Fruit fly (Drosophila melanogaster) whole organism, embryonic: ENCODE data around the gene CG17264.

Experiments
- ATbp ChIP-seq: fragments of 200-800 bp; sonication (Bioruptor generic); optimal IDR thresholded peaks from 2 replicates; lab custom pipeline; 2017; ENCODE audit warnings: missing biosample characterization, mild to moderate bottlenecking, missing genetic modification characterization, missing genetic modification reagents
- Abd-B ChIP-seq: fragments of 200-800 bp; sonication (Bioruptor generic); optimal IDR thresholded peaks from 2 replicates; lab custom pipeline; 2018; ENCODE audit warnings: missing biosample characterization, mild to moderate bottlenecking, missing genetic modification characterization, moderate library complexity
- Bgb ChIP-seq: fragments of 200-800 bp; sonication (Bioruptor generic); IDR thresholded peaks from 2 replicates; pipeline ENCODE4 v1.3.6; 2022; ENCODE audit warnings: missing biosample characterization, missing genetic modification characterization; ENCODE audit not compliant: partially characterized antibody
- CG10565 ChIP-seq: fragments of 200-800 bp; sonication (Bioruptor generic); optimal IDR thresholded peaks from 3 replicates; lab custom pipeline; 2016; ENCODE audit warnings: missing biosample characterization, mild to moderate bottlenecking, missing genetic modification characterization
- CG12104 ChIP-seq: fragments of 200-800 bp; sonication (Bioruptor generic); optimal IDR thresholded peaks from 3 replicates; lab custom pipeline; 2016; ENCODE audit warnings: missing biosample characterization, missing genetic modification characterization
- CG12236 ChIP-seq: fragments of 200-800 bp; sonication (Bioruptor generic); optimal IDR thresholded peaks from 2 replicates; lab custom pipeline; 2016; ENCODE audit warnings: missing biosample characterization, missing genetic modification characterization
- CG12391 ChIP-seq: fragments of 200-800 bp; sonication (Bioruptor generic); optimal IDR thresholded peaks from 3 replicates; lab custom pipeline; 2018; ENCODE audit warnings: missing biosample characterization, mild to moderate bottlenecking, missing genetic modification characterization, moderate library complexity
- CG4282 ChIP-seq: fragments of 200-800 bp; sonication (Bioruptor generic); optimal IDR thresholded peaks from 2 replicates; lab custom pipeline; 2016; ENCODE audit warnings: missing biosample characterization, missing genetic modification characterization
- CG6254 ChIP-seq: fragments of 200-800 bp; sonication (Bioruptor generic); optimal IDR thresholded peaks from 3 replicates; lab custom pipeline; 2017; ENCODE audit warnings: mild to moderate bottlenecking, missing biosample characterization, missing genetic modification reagents, missing genetic modification characterization
- CG7963 ChIP-seq: fragments of 200-800 bp; sonication (Bioruptor generic); IDR thresholded peaks from 3 replicates; pipeline ENCODE4 v1.3.6; 2022; ENCODE audit warnings: missing biosample characterization, missing genetic modification characterization; ENCODE audit not compliant: partially characterized antibody
- CG8944 ChIP-seq: fragments of 200-800 bp; sonication (Bioruptor generic); optimal IDR thresholded peaks from 3 replicates; lab custom pipeline; 2016; ENCODE audit warnings: missing biosample characterization, missing genetic modification characterization
- D19B ChIP-seq: fragments of 200-800 bp; sonication (Bioruptor generic); optimal IDR thresholded peaks from 2 replicates; lab custom pipeline; 2017; ENCODE audit warnings: missing biosample characterization, mild to moderate bottlenecking, missing genetic modification characterization
- Dbx ChIP-seq: fragments of 200-800 bp; sonication (Bioruptor generic); IDR thresholded peaks from 3 replicates; pipeline ENCODE4 v1.3.6; 2022; ENCODE audit warnings: missing biosample characterization, missing genetic modification characterization
- Dek ChIP-seq: fragments of 200-800 bp; sonication (Bioruptor generic); optimal IDR thresholded peaks from 3 replicates; lab custom pipeline; 2019; ENCODE audit warnings: missing biosample characterization, mild to moderate bottlenecking, missing genetic modification characterization, moderate library complexity
- Doc2 ChIP-seq: fragments of 200-800 bp; sonication (Bioruptor generic); IDR thresholded peaks from 2 replicates; pipeline ENCODE4 v1.3.6; 2022; ENCODE audit warnings: missing biosample characterization, missing genetic modification characterization
- Hr39 ChIP-seq: fragments of >200 bp; optimal IDR thresholded peaks from 2 replicates; lab custom pipeline; 2017
- MESR4 ChIP-seq: fragments of 200-800 bp; sonication (Bioruptor generic); optimal IDR thresholded peaks from 2 replicates; lab custom pipeline; 2018; ENCODE audit warnings: missing biosample characterization, mild to moderate bottlenecking, missing genetic modification characterization, moderate library complexity
- Mrtf ChIP-seq: fragments of 200-800 bp; sonication (Bioruptor generic); IDR thresholded peaks from 3 replicates; pipeline ENCODE4 v1.3.6; 2022; ENCODE audit warnings: missing biosample characterization, missing genetic modification characterization
- Nf-YA ChIP-seq: fragments of 200-800 bp; sonication (Bioruptor generic); IDR thresholded peaks from 2 replicates; pipeline ENCODE4 v1.3.6; 2022; ENCODE audit warnings: missing biosample characterization, missing genetic modification characterization
- Oaz ChIP-seq: fragments of 200-800 bp; sonication (Bioruptor generic); IDR thresholded peaks from 2 replicates; pipeline ENCODE4 v1.3.6; 2022; ENCODE audit warnings: missing biosample characterization, missing genetic modification characterization
- Opbp ChIP-seq: fragments of 200-800 bp; sonication (Bioruptor generic); IDR thresholded peaks from 3 replicates; pipeline ENCODE4 v1.3.6; 2022; ENCODE audit warnings: missing biosample characterization, missing genetic modification characterization; ENCODE audit not compliant: partially characterized antibody
- Ptx1 ChIP-seq: fragments of 200-800 bp; sonication (Bioruptor generic); IDR thresholded peaks from 2 replicates; pipeline ENCODE4 v1.3.6; 2022; ENCODE audit warnings: missing biosample characterization, missing genetic modification characterization
- Side ChIP-seq: fragments of 200-800 bp; sonication (Bioruptor generic); optimal IDR thresholded peaks from 2 replicates; lab custom pipeline; 2016; ENCODE audit warnings: missing biosample characterization, missing genetic modification characterization
- Spps ChIP-seq: fragments of 200-800 bp; sonication (Bioruptor generic); optimal IDR thresholded peaks from 2 replicates; lab custom pipeline; 2018; ENCODE audit warnings: missing biosample characterization, mild to moderate bottlenecking, missing genetic modification characterization
- bsh ChIP-seq, 2 experiments: fragments of 200-800 bp; sonication (Bioruptor generic); optimal IDR thresholded peaks; 2 replicates each; lab custom pipeline; 2017 to 2018; ENCODE audit warnings: mild to moderate bottlenecking in 2 of 2, missing biosample characterization in 2 of 2, missing genetic modification characterization in 2 of 2, moderate library complexity in 1 of 2
- cg ChIP-seq: fragments of 200-800 bp; sonication (Bioruptor generic); optimal IDR thresholded peaks from 3 replicates; lab custom pipeline; 2019; ENCODE audit warnings: missing biosample characterization, mild to moderate bottlenecking, missing genetic modification characterization, moderate library complexity
- corto ChIP-seq: fragments of 200-800 bp; sonication (Bioruptor generic); optimal IDR thresholded peaks from 2 replicates; lab custom pipeline; 2016; ENCODE audit warnings: missing biosample characterization, mild to moderate bottlenecking, missing genetic modification characterization, moderate library complexity
- cwo ChIP-seq: fragments of 200-800 bp; sonication (Bioruptor generic); optimal IDR thresholded peaks from 3 replicates; lab custom pipeline; 2017; ENCODE audit warnings: missing biosample characterization, missing genetic modification characterization, mild to moderate bottlenecking, moderate library complexity, missing genetic modification reagents
- exex ChIP-seq: fragments of 200-800 bp; sonication (Bioruptor generic); optimal IDR thresholded peaks from 4 replicates; lab custom pipeline; 2018; ENCODE audit warnings: missing biosample characterization, mild to moderate bottlenecking, missing genetic modification characterization, moderate library complexity
- gsb-n ChIP-seq: fragments of 200-800 bp; sonication (Bioruptor generic); optimal IDR thresholded peaks from 3 replicates; lab custom pipeline; 2018; ENCODE audit warnings: missing biosample characterization, mild to moderate bottlenecking, missing genetic modification characterization
- ind ChIP-seq: fragments of 200-800 bp; sonication (Bioruptor generic); optimal IDR thresholded peaks from 3 replicates; lab custom pipeline; 2016; ENCODE audit warnings: missing biosample characterization, missing genetic modification characterization
- inv ChIP-seq: fragments of 200-800 bp; sonication (Bioruptor generic); IDR thresholded peaks from 2 replicates; pipeline ENCODE4 v1.3.6; 2022; ENCODE audit warnings: missing biosample characterization, missing genetic modification characterization; ENCODE audit not compliant: partially characterized antibody
- jumu ChIP-seq: fragments of 200-800 bp; sonication (Bioruptor generic); optimal IDR thresholded peaks from 3 replicates; lab custom pipeline; 2016; ENCODE audit warnings: missing biosample characterization, missing genetic modification characterization
- mam ChIP-seq: fragments of 200-800 bp; sonication (Bioruptor generic); optimal IDR thresholded peaks from 3 replicates; lab custom pipeline; 2016; ENCODE audit warnings: missing biosample characterization, missing genetic modification characterization
- nmo ChIP-seq: fragments of 200-800 bp; sonication (Bioruptor generic); optimal IDR thresholded peaks from 2 replicates; lab custom pipeline; 2018; ENCODE audit warnings: missing biosample characterization, mild to moderate bottlenecking, missing genetic modification characterization, moderate library complexity
- oc ChIP-seq: fragments of 200-800 bp; sonication (Bioruptor generic); optimal IDR thresholded peaks from 2 replicates; lab custom pipeline; 2018; ENCODE audit warnings: missing biosample characterization, mild to moderate bottlenecking, missing genetic modification characterization, moderate library complexity
- pan ChIP-seq, 4 experiments: fragments of >200 bp in 3 of 4; fragments of 200-800 bp in 1 of 4; sonication (Bioruptor generic) in 1 of 4; optimal IDR thresholded peaks in 3 of 4; IDR thresholded peaks in 1 of 4; 2 replicates each; pipeline versions ENCODE4 v1.3.6 to Lab custom; 2017 to 2022; ENCODE audit warnings: missing biosample characterization in 2 of 4, missing genetic modification characterization in 2 of 4, mixed read lengths in 1 of 4
- pnt ChIP-seq: fragments of 200-800 bp; sonication (Bioruptor generic); optimal IDR thresholded peaks from 3 replicates; lab custom pipeline; 2016; ENCODE audit warnings: missing biosample characterization, missing genetic modification characterization
- repo ChIP-seq: fragments of 200-800 bp; sonication (Bioruptor generic); optimal IDR thresholded peaks from 2 replicates; lab custom pipeline; 2016; ENCODE audit warnings: missing biosample characterization, missing genetic modification characterization
- rib ChIP-seq: fragments of 200-800 bp; sonication (Bioruptor generic); IDR thresholded peaks from 2 replicates; pipeline ENCODE4 v1.3.6; 2022; ENCODE audit warnings: missing biosample characterization, missing genetic modification characterization
- ro ChIP-seq: fragments of 200-800 bp; sonication (Bioruptor generic); IDR thresholded peaks from 2 replicates; pipeline ENCODE4 v1.3.6; 2022; ENCODE audit warnings: missing biosample characterization, missing genetic modification characterization
- salm ChIP-seq: fragments of 200-800 bp; sonication (Bioruptor generic); optimal IDR thresholded peaks from 2 replicates; lab custom pipeline; 2018; ENCODE audit warnings: missing biosample characterization, mild to moderate bottlenecking, missing genetic modification characterization
- shn ChIP-seq: fragments of 200-800 bp; sonication (Bioruptor generic); optimal IDR thresholded peaks from 3 replicates; lab custom pipeline; 2016; ENCODE audit warnings: missing biosample characterization, missing genetic modification characterization
- slp2 ChIP-seq: fragments of 200-800 bp; sonication (Bioruptor generic); optimal IDR thresholded peaks from 2 replicates; lab custom pipeline; 2016; ENCODE audit warnings: missing biosample characterization, missing genetic modification characterization
- tap ChIP-seq: fragments of 200-800 bp; optimal IDR thresholded peaks from 3 replicates; lab custom pipeline; 2019; ENCODE audit warnings: missing biosample characterization, mild to moderate bottlenecking, missing genetic modification characterization, moderate library complexity
- trem ChIP-seq: fragments of 200-800 bp; optimal IDR thresholded peaks from 3 replicates; lab custom pipeline; 2019; ENCODE audit warnings: missing biosample characterization, mild to moderate bottlenecking, missing genetic modification characterization, moderate library complexity
- trh ChIP-seq: fragments of 200-800 bp; sonication (Bioruptor generic); optimal IDR thresholded peaks from 2 replicates; lab custom pipeline; 2016; ENCODE audit warnings: missing biosample characterization, missing genetic modification characterization
- unc-4 ChIP-seq: fragments of 200-800 bp; sonication (Bioruptor generic); IDR thresholded peaks from 2 replicates; pipeline ENCODE4 v1.3.6; 2022; ENCODE audit warnings: missing biosample characterization, missing genetic modification characterization; ENCODE audit not compliant: partially characterized antibody

Gene CG17264

dm6 chr2L:2987681-2988381, 30.5 kb upstream of the CG17264 start, which contains the start of the genes Chd1 and Bem46 (continued):
- TF ChIP-seq D19B (no peak), CG12391 (tag; lab: Kevin White, UChicago) (peak; percentile 91), MESR4 (peak; percentile 10), gsb-n (no peak), CG12104 (peak; percentile 80), Opbp (GFP tag; lab: Robert Waterston, UW) (no peak; the same call in 2 of the 3 replicates), Doc2 (GFP tag; lab: Robert Waterston, UW) (0 out of 2 replicates have a peak, but pooled peaks have one; percentile 60), unc-4 (GFP tag; lab: Robert Waterston, UW) (0 out of 2 replicates have a peak, but pooled peaks have one; percentile 14), CG6254 (GFP tag; lab: Kevin White, UChicago) (peak; percentile 53), jumu (GFP tag; lab: Kevin White, UChicago) (peak; percentile 69), Dek (peak; percentile 87), CG4282 (GFP tag; lab: Kevin White, UChicago) (no peak), bsh (GFP tag; optimal IDR thresholded peaks at IDR 0.05; lab: Kevin White, UChicago) (peak in 1 of 2 experiments; percentile 81), Bgb (no peak), trem (peak; percentile 83), Mrtf (GFP tag; lab: Robert Waterston, UW) (peak; percentile 79; the same call in 2 of the 3 replicates), ATbp (GFP tag; lab: Kevin White, UChicago) (no peak), pnt (peak; percentile 74), Ptx1 (GFP tag; lab: Robert Waterston, UW) (peak; percentile 91), CG10565 (GFP tag; lab: Kevin White, UChicago) (peak; percentile 19), CG8944 (GFP tag; lab: Kevin White, UChicago) (peak; percentile 70), corto (no peak), repo (no peak), inv (GFP tag; lab: Robert Waterston, UW) (peak; percentile 39; the same call in 1 of the 2 replicates), Dbx (peak; percentile 89), Nf-YA (GFP tag; lab: Robert Waterston, UW) (peak; percentile 55; the same call in 1 of the 2 replicates), ro (GFP tag; lab: Robert Waterston, UW) (peak; percentile 74), Hr39 (lab: Kevin White, UChicago) (no peak), mam (peak; percentile 89), CG12236 (GFP tag; lab: Kevin White, UChicago) (no peak), salm (tag; lab: Kevin White, UChicago) (peak; percentile 47), ind (GFP tag; lab: Kevin White, UChicago) (peak; percentile 92), trh (peak; percentile 81), CG7963 (GFP tag; lab: Robert Waterston, UW) (0 out of 3 replicates have a peak, but pooled peaks have one; percentile 13), exex (tag; lab: Kevin White, UChicago) (no peak), cwo (GFP tag; lab: Kevin White, UChicago) (peak; percentile 79), slp2 (GFP tag; lab: Kevin White, UChicago) (peak; percentile 50), rib (peak; percentile 78), nmo (GFP tag; lab: Kevin White, UChicago) (peak; percentile 92), cg (GFP tag; lab: Kevin White, UChicago) (no peak), tap (tag; lab: Kevin White, UChicago) (no peak), Side (GFP tag; lab: Kevin White, UChicago) (peak; percentile 18), oc (peak; percentile 52), shn (GFP tag; lab: Kevin White, UChicago) (peak; percentile 74), Oaz (GFP tag; lab: Robert Waterston, UW) (peak; percentile 67), Spps (tag; lab: Kevin White, UChicago) (peak; percentile 46), Abd-B (GFP tag; lab: Kevin White, UChicago) (peak; percentile 92), pan (optimal IDR thresholded peaks at IDR 0.05; lab: Kevin White, UChicago) (no peak), pan (GFP tag; optimal IDR thresholded peaks at IDR 0.05 in 1 of 2, IDR thresholded peaks at IDR 0.05 in 1 of 2) (peak in 1 of 2 experiments; percentile 86)
